Worm (Caenorhabditis elegans): ENCODE data around the gene F55E10.4.

DNA sequence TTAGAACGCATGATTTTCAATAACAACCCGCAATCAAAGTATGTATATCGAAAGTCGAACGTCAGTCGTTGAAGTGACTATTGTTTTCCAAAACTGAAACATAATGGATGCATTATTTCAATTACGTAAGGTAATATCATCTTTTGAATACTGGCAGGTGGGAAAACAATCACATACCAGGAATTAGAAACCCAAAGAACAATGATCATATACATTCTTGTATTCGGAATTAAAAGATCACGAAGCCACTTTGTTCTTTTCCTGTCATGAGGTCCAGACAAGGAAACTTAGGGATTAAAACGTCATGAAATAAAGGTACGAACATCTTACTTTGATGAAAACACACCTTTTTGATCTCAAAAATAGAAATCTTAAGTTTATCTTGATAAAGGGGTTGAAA is 34.7 kb upstream of the F55E10.4 start:
- TF ChIP-seq ceh-2 (tag; optimal IDR thresholded peaks at IDR 0.05): no peak
- no peak for TF ChIP-seq ceh-24 (tag; optimal IDR thresholded peaks at IDR 0.05)
- no peak for TF ChIP-seq dmd-4 (tag; optimal IDR thresholded peaks at IDR 0.05; ENCODE audit: borderline replicate concordance)
- TF ChIP-seq fax-1 (tag; optimal IDR thresholded peaks at IDR 0.05): no peak
